Worm (Caenorhabditis elegans): Measurements from ENCODE around the gene ugt-9.

- no peak for TF ChIP-seq ceh-9 (tag; optimal IDR thresholded peaks at IDR 0.05)
- TF ChIP-seq nfya-1 (tag; optimal IDR thresholded peaks at IDR 0.05; ENCODE audit: insufficient read depth) = no peak
- no peak for TF ChIP-seq skn-1 (tag; optimal IDR thresholded peaks at IDR 0.05)
- TF ChIP-seq ceh-16 (tag; optimal IDR thresholded peaks at IDR 0.05) = no peak
- TF ChIP-seq fkh-10 (GFP tag; optimal IDR thresholded peaks at IDR 0.05) = no peak
- no peak for TF ChIP-seq lin-39 (tag; optimal IDR thresholded peaks at IDR 0.05)
- TF ChIP-seq snpc-4 (tag; optimal IDR thresholded peaks at IDR 0.05) = no peak
- TF ChIP-seq nhr-237 (tag; optimal IDR thresholded peaks at IDR 0.05) = no peak
- TF ChIP-seq ztf-4 (tag; optimal IDR thresholded peaks at IDR 0.05) = no peak
- TF ChIP-seq nhr-11 (tag; optimal IDR thresholded peaks at IDR 0.05) = peak; percentile 56
- TF ChIP-seq nhr-28 (tag; optimal IDR thresholded peaks at IDR 0.05) = no peak
Measured at ce11 chrV:4870627-4871026, 25.2 kb upstream of the ugt-9 start.
